Worm (Caenorhabditis elegans) whole organism, mixed stage, embryonic: Measurements from ENCODE around the gene fipr-1.

Experiments used
- blmp-1 ChIP-seq: fragments of 150-350 bp; optimal IDR thresholded peaks from 2 replicates; lab custom pipeline; 2014; ENCODE audit warnings: missing biosample characterization, missing genetic modification characterization
- ceh-39 ChIP-seq: fragments of 150-350 bp; optimal IDR thresholded peaks from 2 replicates; lab custom pipeline; 2014; ENCODE audit warnings: missing biosample characterization, missing genetic modification characterization
- ceh-43 ChIP-seq: fragments of 200-800 bp; sonication (Bioruptor generic); optimal IDR thresholded peaks from 2 replicates; lab custom pipeline; 2018; ENCODE audit warnings: mild to moderate bottlenecking, missing genetic modification characterization, moderate library complexity, missing compliant biosample characterization
- ces-1 ChIP-seq: fragments of 150-350 bp; optimal IDR thresholded peaks from 2 replicates; lab custom pipeline; 2014; ENCODE audit warnings: missing biosample characterization, missing genetic modification reagents, missing genetic modification characterization
- elt-3 ChIP-seq: fragments of 150-350 bp; optimal IDR thresholded peaks from 2 replicates; lab custom pipeline; 2014; ENCODE audit warnings: missing biosample characterization, missing genetic modification characterization
- mep-1 ChIP-seq: fragments of 150-350 bp; optimal IDR thresholded peaks from 2 replicates; lab custom pipeline; 2017; ENCODE audit warnings: missing biosample characterization, missing genetic modification reagents, missing genetic modification characterization, inconsistent platforms
- nhr-12 ChIP-seq: fragments of 150-350 bp; optimal IDR thresholded peaks from 2 replicates; lab custom pipeline; 2014; ENCODE audit warnings: missing biosample characterization, missing genetic modification characterization
- nhr-237 ChIP-seq: fragments of 150-350 bp; optimal IDR thresholded peaks from 2 replicates; lab custom pipeline; 2014; ENCODE audit warnings: missing biosample characterization, missing genetic modification characterization
- sptf-1 ChIP-seq: sonication (generic microtip); optimal IDR thresholded peaks from 2 replicates; lab custom pipeline; 2017; ENCODE audit warnings: mild to moderate bottlenecking, missing genetic modification characterization, moderate library complexity, missing compliant biosample characterization
- tbx-8 ChIP-seq: fragments of 200-800 bp; sonication (Bioruptor generic); optimal IDR thresholded peaks from 2 replicates; lab custom pipeline; 2018; ENCODE audit warnings: mild to moderate bottlenecking, missing genetic modification characterization, moderate library complexity, missing compliant biosample characterization
- unc-39 ChIP-seq: fragments of 150-350 bp; optimal IDR thresholded peaks from 2 replicates; lab custom pipeline; 2014; ENCODE audit warnings: missing biosample characterization, missing genetic modification characterization
- unc-62 ChIP-seq: fragments of 150-350 bp; optimal IDR thresholded peaks from 2 replicates; lab custom pipeline; 2014; ENCODE audit warnings: missing biosample characterization, missing genetic modification reagents, missing genetic modification characterization
- zip-8 ChIP-seq: fragments of 150-350 bp; optimal IDR thresholded peaks from 2 replicates; lab custom pipeline; 2014; ENCODE audit warnings: missing biosample characterization, missing genetic modification characterization
- ztf-11 ChIP-seq: fragments of 150-350 bp; optimal IDR thresholded peaks from 2 replicates; lab custom pipeline; 2014; ENCODE audit warnings: missing biosample characterization, missing genetic modification characterization

DNA sequence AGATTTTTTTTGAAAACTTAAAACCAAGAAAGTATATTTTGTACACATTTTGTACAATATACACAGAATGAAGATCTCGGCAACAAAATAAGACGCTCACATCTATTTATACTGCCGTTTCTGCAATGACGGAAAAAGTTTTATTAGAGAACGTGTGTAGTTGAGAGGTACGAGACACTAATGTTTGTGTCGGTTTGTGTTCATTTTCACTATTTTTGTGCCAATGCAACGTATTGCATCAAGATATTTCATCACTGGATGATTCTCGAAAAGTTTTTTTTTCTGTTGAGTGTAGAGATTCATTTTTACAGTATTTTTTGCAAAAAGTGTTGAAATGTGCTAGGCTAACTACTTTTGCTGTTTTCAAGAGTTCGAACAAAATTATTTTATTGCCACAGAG, 47.5 kb upstream of the fipr-1 start:
- TF ChIP-seq unc-62 (GFP tag; lab: Kevin White, UChicago) (no peak), blmp-1 (no peak), elt-3 (tag; lab: Kevin White, UChicago) (no peak), unc-39 (tag; lab: Kevin White, UChicago) (no peak), ceh-39 (tag; lab: Kevin White, UChicago) (no peak), nhr-12 (tag; lab: Kevin White, UChicago) (no peak), mep-1 (no peak), ztf-11 (tag; lab: Kevin White, UChicago) (no peak), zip-8 (tag; lab: Kevin White, UChicago) (no peak), sptf-1 (tag; lab: Kevin White, UChicago) (no peak), tbx-8 (GFP tag; lab: Kevin White, UChicago) (no peak), nhr-237 (no peak), ces-1 (GFP tag; lab: Kevin White, UChicago) (no peak), ceh-43 (no peak)
